Fruit fly (Drosophila melanogaster): ENCODE results near the gene hth.
A peak's percentile ranks its signal among the peaks of the same experiment; 100 is the strongest.

The hth gene

DNA sequence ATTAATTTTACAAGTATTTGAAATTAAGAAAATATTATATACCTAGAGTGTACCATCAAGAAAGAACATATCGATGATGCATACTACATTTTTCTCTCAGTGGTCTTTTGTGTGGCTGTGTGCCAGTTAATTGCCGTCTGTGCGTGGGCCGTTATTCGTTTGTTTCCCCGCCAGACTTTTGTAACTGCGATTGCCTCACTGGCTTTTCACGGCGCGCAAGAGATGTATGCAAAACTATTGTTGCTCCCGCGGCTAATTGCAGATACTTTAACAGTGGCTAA lies 42.3 kb upstream of the hth start (continued):
- TF ChIP-seq zen (tag; optimal IDR thresholded peaks at IDR 0.05): peak; percentile 82
- no peak for TF ChIP-seq mirr (GFP tag; optimal IDR thresholded peaks at IDR 0.05)
- no peak for TF ChIP-seq B-H2 (GFP tag; optimal IDR thresholded peaks at IDR 0.05)
- no peak for TF ChIP-seq fu2 (GFP tag; optimal IDR thresholded peaks at IDR 0.05)
- peak; percentile 54 for TF ChIP-seq tap (tag; optimal IDR thresholded peaks at IDR 0.05)
- no peak for TF ChIP-seq CG5180 (GFP tag; optimal IDR thresholded peaks at IDR 0.05)
- no peak for TF ChIP-seq Doc3 (GFP tag; IDR thresholded peaks at IDR 0.05; ENCODE audit: partially characterized antibody)
- no peak for TF ChIP-seq sna (GFP tag; IDR thresholded peaks at IDR 0.05; ENCODE audit: partially characterized antibody)
- TF ChIP-seq ken (GFP tag; IDR thresholded peaks at IDR 0.05): peak; percentile 51; the same call in 1 of the 3 replicates
- no peak for TF ChIP-seq dpn (GFP tag; optimal IDR thresholded peaks at IDR 0.05)
- TF ChIP-seq E2f2 (GFP tag; IDR thresholded peaks at IDR 0.05): peak; percentile 5; the same call in 1 of the 2 replicates
- peak; percentile 42; the same call in 1 of the 2 replicates for TF ChIP-seq klu (GFP tag; IDR thresholded peaks at IDR 0.05)
- TF ChIP-seq pho (GFP tag; optimal IDR thresholded peaks at IDR 0.05): no peak
- TF ChIP-seq CG10979 (tag; optimal IDR thresholded peaks at IDR 0.05): peak; percentile 29

DNA sequence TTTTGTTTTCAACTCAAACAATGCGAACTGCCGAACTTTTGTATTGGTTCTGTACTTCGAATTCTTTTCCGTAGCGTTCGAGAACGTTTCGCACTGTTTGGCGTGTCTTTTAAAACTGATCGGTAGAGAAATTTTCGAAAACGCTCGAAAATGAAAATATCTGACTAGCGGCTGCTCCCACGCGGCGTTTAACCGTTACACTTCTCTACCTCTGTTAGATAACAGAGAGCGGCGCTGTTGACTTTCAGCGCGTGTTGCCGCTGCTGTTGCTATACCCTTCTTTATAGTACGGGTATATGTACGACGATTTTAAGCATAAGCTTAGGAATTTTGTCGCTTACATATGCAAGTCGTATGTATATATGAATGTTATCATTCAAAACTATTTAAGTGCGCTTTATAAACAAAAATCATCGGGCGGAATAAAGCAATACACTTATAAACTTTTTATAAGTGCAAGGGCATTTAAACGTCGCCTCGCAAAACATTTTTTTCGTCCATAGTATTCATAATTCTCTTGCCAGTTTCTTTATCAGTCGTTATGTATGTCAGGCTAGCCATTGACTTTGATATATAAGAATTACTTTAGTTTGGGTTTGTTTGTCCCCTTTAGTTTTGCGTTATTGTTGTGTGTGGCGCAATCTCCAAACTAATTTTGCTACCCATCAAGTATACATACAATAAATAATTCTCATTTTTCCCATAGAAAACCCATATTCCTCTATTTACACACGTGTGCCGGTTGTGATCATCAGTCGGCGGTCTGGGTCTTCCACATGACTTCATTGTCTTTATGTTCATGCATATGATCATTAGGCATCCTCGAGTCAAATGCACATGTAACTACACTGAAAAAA lies 41.7 kb upstream of the hth start, which contains the start of gene Phyhd1:
Gene Phyhd1, minus strand, starts transcription at position 101 of the 857 bp plus-strand sequence.
- no peak for TF ChIP-seq zf30C (GFP tag; optimal IDR thresholded peaks at IDR 0.05)
- peak; percentile 21 for TF ChIP-seq pzg (GFP tag; optimal IDR thresholded peaks at IDR 0.05)
- peak; percentile 93 for TF ChIP-seq CG17328 (GFP tag; IDR thresholded peaks at IDR 0.05)
- peak; percentile 70 for TF ChIP-seq CG5180 (GFP tag; optimal IDR thresholded peaks at IDR 0.05)
- TF ChIP-seq lbe (GFP tag; optimal IDR thresholded peaks at IDR 0.05): peak; percentile 70
- peak; percentile 94 for TF ChIP-seq esg (GFP tag; conservative IDR thresholded peaks at IDR 0.05)
- TF ChIP-seq chif (GFP tag; optimal IDR thresholded peaks at IDR 0.05): peak; percentile 95 to 97
- peak; percentile 80 for TF ChIP-seq dati (GFP tag; IDR thresholded peaks at IDR 0.05)
- TF ChIP-seq cato (GFP tag; optimal IDR thresholded peaks at IDR 0.05; ENCODE audit: borderline replicate concordance): peak; percentile 90
- peak; percentile 95 for TF ChIP-seq Fer1 (GFP tag; optimal IDR thresholded peaks at IDR 0.05)
- peak; percentile 92 for TF ChIP-seq cwo (GFP tag; optimal IDR thresholded peaks at IDR 0.05)
- peak; percentile 88 for TF ChIP-seq Hand (GFP tag; optimal IDR thresholded peaks at IDR 0.05)
- peak; percentile 73 for TF ChIP-seq CG17186 (GFP tag; optimal IDR thresholded peaks at IDR 0.05)
- TF ChIP-seq CG16815 (GFP tag; optimal IDR thresholded peaks at IDR 0.05): peak; percentile 93
- peak; percentile 96 for TF ChIP-seq CG11504 (tag; optimal IDR thresholded peaks at IDR 0.05)
- no peak for TF ChIP-seq nerfin-2 (GFP tag; IDR thresholded peaks at IDR 0.05; ENCODE audit: partially characterized antibody)
- TF ChIP-seq Sox100B (GFP tag; optimal IDR thresholded peaks at IDR 0.05): peak; percentile 89
- TF ChIP-seq CG15696 (tag; optimal IDR thresholded peaks at IDR 0.05): peak; percentile 89
- TF ChIP-seq NfI (GFP tag; optimal IDR thresholded peaks at IDR 0.05): peak; percentile 89
- peak; percentile 96 to 97 for TF ChIP-seq Pdp1 (GFP tag; optimal IDR thresholded peaks at IDR 0.05)
- peak; percentile 82 for TF ChIP-seq Poxn (GFP tag; IDR thresholded peaks at IDR 0.05)
- TF ChIP-seq exex (tag; optimal IDR thresholded peaks at IDR 0.05): peak; percentile 80
- peak; percentile 93 for TF ChIP-seq tx (GFP tag; optimal IDR thresholded peaks at IDR 0.05)
- peak; percentile 91 for TF ChIP-seq CG13424 (tag; optimal IDR thresholded peaks at IDR 0.05)
- TF ChIP-seq CG9797 (GFP tag; optimal IDR thresholded peaks at IDR 0.05): peak; percentile 21
- TF ChIP-seq H2.0 (GFP tag; IDR thresholded peaks at IDR 0.05): peak; percentile 94
- TF ChIP-seq CG10366 (GFP tag; IDR thresholded peaks at IDR 0.05): peak; percentile 93
- TF ChIP-seq CG17802 (tag; optimal IDR thresholded peaks at IDR 0.05): peak; percentile 85
- TF ChIP-seq Camta (GFP tag; optimal IDR thresholded peaks at IDR 0.05): peak; percentile 89
- peak; percentile 84 for TF ChIP-seq Bdp1 (GFP tag; optimal IDR thresholded peaks at IDR 0.05)
- TF ChIP-seq Ets65A (GFP tag): peak; percentile 98
- TF ChIP-seq CG11456 (GFP tag; IDR thresholded peaks at IDR 0.05): peak; percentile 94
- TF ChIP-seq row (GFP tag; IDR thresholded peaks at IDR 0.05): peak; percentile 99
- peak; percentile 84 for TF ChIP-seq CG1529 (GFP tag; optimal IDR thresholded peaks at IDR 0.05)
- TF ChIP-seq twi (tag; optimal IDR thresholded peaks at IDR 0.05): peak; percentile 98

Data from whole organism, embryonic.